Worm (Caenorhabditis elegans) whole organism, L4 larva: ENCODE data around the gene sre-37.

ENCODE experiments used
- D1046.2 ChIP-seq: fragments of 200-800 bp; sonication (Bioruptor generic); IDR thresholded peaks from 2 replicates; pipeline ENCODE4 v1.3.6; 2022; ENCODE audit warnings: missing genetic modification characterization, missing compliant biosample characterization
- F49E8.2 ChIP-seq: sonication (generic microtip); optimal IDR thresholded peaks from 2 replicates; lab custom pipeline; 2016; ENCODE audit warnings: missing compliant biosample characterization, mild to moderate bottlenecking, missing genetic modification characterization, borderline replicate concordance
- R02D3.7 ChIP-seq: fragments of 150-350 bp; sonication (generic microtip); optimal IDR thresholded peaks from 3 replicates; lab custom pipeline; 2014; ENCODE audit warnings: missing biosample characterization, missing genetic modification characterization
- Y5F2A.4 ChIP-seq: fragments of 200-800 bp; sonication (Bioruptor generic); optimal IDR thresholded peaks from 2 replicates; lab custom pipeline; 2018; ENCODE audit warnings: mild to moderate bottlenecking, missing genetic modification characterization, missing compliant biosample characterization
- ZK546.5 ChIP-seq, 2 experiments: sonication (generic microtip); optimal IDR thresholded peaks; 2 replicates each; lab custom pipeline; 2017; ENCODE audit warnings: missing biosample characterization in 2 of 2, missing genetic modification characterization in 2 of 2
- aha-1 ChIP-seq: fragments of 150-350 bp; peaks from one replicate; lab custom pipeline; 2014; ENCODE audit warnings: missing biosample characterization, missing genetic modification characterization
- aly-2 ChIP-seq: sonication (generic microtip); optimal IDR thresholded peaks from 2 replicates; lab custom pipeline; 2018; ENCODE audit warnings: missing biosample characterization, missing genetic modification characterization
- ceh-28 ChIP-seq: fragments of 150-350 bp; optimal IDR thresholded peaks from 2 replicates; lab custom pipeline; 2014; ENCODE audit warnings: missing biosample characterization, missing genetic modification reagents, missing genetic modification characterization
- ceh-82 ChIP-seq: sonication (generic microtip); optimal IDR thresholded peaks from 2 replicates; lab custom pipeline; 2017; ENCODE audit warnings: missing biosample characterization, missing genetic modification characterization
- daf-16 ChIP-seq, 3 experiments: sonication (generic microtip); optimal IDR thresholded peaks; 2 replicates each; lab custom pipeline; 2016 to 2017; ENCODE audit warnings: missing genetic modification characterization in 3 of 3, missing genetic modification reagents in 3 of 3, mild to moderate bottlenecking in 2 of 3, missing compliant biosample characterization in 2 of 3, missing biosample characterization in 1 of 3, moderate library complexity in 1 of 3
- daf-19 ChIP-seq: fragments of 200-800 bp; sonication (Bioruptor generic); conservative IDR thresholded peaks from 2 replicates; pipeline ENCODE4 v1.3.6; 2022; ENCODE audit warnings: missing genetic modification characterization, missing compliant biosample characterization
- dmd-6 ChIP-seq: fragments of 200-800 bp; sonication (Bioruptor generic); IDR thresholded peaks from 2 replicates; pipeline ENCODE4 v1.3.6; 2022; ENCODE audit warnings: missing genetic modification reagents, missing genetic modification characterization, missing compliant biosample characterization
- dmd-8 ChIP-seq: fragments of 200-800 bp; sonication (Bioruptor generic); IDR thresholded peaks from 2 replicates; pipeline ENCODE4 v1.3.6; 2022; ENCODE audit warnings: missing genetic modification characterization, missing compliant biosample characterization
- dmd-9 ChIP-seq: fragments of 200-800 bp; sonication (Bioruptor generic); IDR thresholded peaks from 2 replicates; pipeline ENCODE4 v1.3.6; 2022; ENCODE audit warnings: missing genetic modification reagents, missing genetic modification characterization, missing compliant biosample characterization
- egl-43 ChIP-seq: fragments of 200-800 bp; sonication (Bioruptor generic); IDR thresholded peaks from 2 replicates; pipeline ENCODE4 v1.3.6; 2022; ENCODE audit warnings: missing genetic modification reagents, missing genetic modification characterization, missing compliant biosample characterization
- gei-8 ChIP-seq: fragments of 200-800 bp; sonication (Bioruptor generic); optimal IDR thresholded peaks from 2 replicates; lab custom pipeline; 2018; ENCODE audit warnings: mild to moderate bottlenecking, missing genetic modification characterization, missing compliant biosample characterization
- jun-1 ChIP-seq: fragments of 150-350 bp; optimal IDR thresholded peaks from 2 replicates; lab custom pipeline; 2014; ENCODE audit warnings: missing biosample characterization, missing genetic modification reagents, missing genetic modification characterization
- lim-7 ChIP-seq: fragments of 200-800 bp; sonication (Bioruptor generic); IDR thresholded peaks from 2 replicates; pipeline ENCODE4 v1.3.6; 2022; ENCODE audit warnings: missing genetic modification characterization, missing compliant biosample characterization
- lin-1 ChIP-seq: fragments of 200-800 bp; sonication (Bioruptor generic); IDR thresholded peaks from 2 replicates; pipeline ENCODE4 v1.3.6; 2022; ENCODE audit warnings: missing genetic modification reagents, missing genetic modification characterization, missing compliant biosample characterization
- lin-15B ChIP-seq: fragments of 150-350 bp; sonication (generic microtip); optimal IDR thresholded peaks from 3 replicates; lab custom pipeline; 2014; ENCODE audit warnings: missing biosample characterization, missing genetic modification characterization
- lin-38 ChIP-seq: fragments of 200-800 bp; sonication (Bioruptor generic); IDR thresholded peaks from 2 replicates; pipeline ENCODE4 v1.3.6; 2022; ENCODE audit warnings: missing genetic modification reagents, missing genetic modification characterization, missing compliant biosample characterization
- mdl-1 ChIP-seq, 2 experiments: fragments of 150-350 bp in 1 of 2; sonication (generic microtip) in 1 of 2; optimal IDR thresholded peaks; 2 replicates each; lab custom pipeline; 2014 to 2017; ENCODE audit warnings: missing biosample characterization in 2 of 2, missing genetic modification characterization in 2 of 2
- mdt-29 ChIP-seq: fragments of 200-800 bp; sonication (Bioruptor generic); IDR thresholded peaks from 2 replicates; pipeline ENCODE4 v1.3.6; 2022; ENCODE audit warnings: missing genetic modification reagents, missing genetic modification characterization, missing compliant biosample characterization
- mxl-3 ChIP-seq: fragments of 200-800 bp; sonication (Bioruptor generic); optimal IDR thresholded peaks from 2 replicates; lab custom pipeline; 2018; ENCODE audit warnings: mild to moderate bottlenecking, missing genetic modification characterization, missing compliant biosample characterization
- nhr-102 ChIP-seq: sonication (generic microtip); optimal IDR thresholded peaks from 2 replicates; lab custom pipeline; 2016; ENCODE audit warnings: mild to moderate bottlenecking, missing genetic modification characterization, moderate library complexity, missing compliant biosample characterization
- nhr-111 ChIP-seq: fragments of 200-800 bp; sonication (Bioruptor generic); optimal IDR thresholded peaks from 2 replicates; lab custom pipeline; 2018; ENCODE audit warnings: mild to moderate bottlenecking, missing genetic modification characterization, missing compliant biosample characterization
- pha-4 ChIP-seq, 2 experiments: fragments of 150-350 bp in 1 of 2; fragments of 200-800 bp in 1 of 2; sonication (Bioruptor generic) in 1 of 2; IDR thresholded peaks in 1 of 2; optimal IDR thresholded peaks in 1 of 2; 2 replicates each; pipeline versions ENCODE4 v1.3.6 to Lab custom; 2014 to 2022; ENCODE audit warnings: missing genetic modification characterization in 2 of 2, missing genetic modification reagents in 2 of 2, missing biosample characterization in 1 of 2, missing compliant biosample characterization in 1 of 2
- saeg-2 ChIP-seq: fragments of 200-800 bp; sonication (Bioruptor generic); IDR thresholded peaks from 2 replicates; pipeline ENCODE4 v1.3.6; 2022; ENCODE audit warnings: missing genetic modification reagents, missing genetic modification characterization, missing compliant biosample characterization
- set-16 ChIP-seq: fragments of 200-800 bp; sonication (Bioruptor generic); IDR thresholded peaks from 2 replicates; pipeline ENCODE4 v1.3.6; 2022; ENCODE audit warnings: missing genetic modification reagents, missing genetic modification characterization, missing compliant biosample characterization
- tag-97 ChIP-seq: fragments of 200-800 bp; sonication (Bioruptor generic); IDR thresholded peaks from 2 replicates; pipeline ENCODE4 v1.3.6; 2022; ENCODE audit warnings: missing genetic modification characterization, missing compliant biosample characterization
- vab-7 ChIP-seq: fragments of 200-800 bp; sonication (Bioruptor generic); IDR thresholded peaks from 2 replicates; pipeline ENCODE4 v1.3.6; 2022; ENCODE audit warnings: missing genetic modification reagents, missing genetic modification characterization, missing compliant biosample characterization

The sre-37 gene

DNA sequence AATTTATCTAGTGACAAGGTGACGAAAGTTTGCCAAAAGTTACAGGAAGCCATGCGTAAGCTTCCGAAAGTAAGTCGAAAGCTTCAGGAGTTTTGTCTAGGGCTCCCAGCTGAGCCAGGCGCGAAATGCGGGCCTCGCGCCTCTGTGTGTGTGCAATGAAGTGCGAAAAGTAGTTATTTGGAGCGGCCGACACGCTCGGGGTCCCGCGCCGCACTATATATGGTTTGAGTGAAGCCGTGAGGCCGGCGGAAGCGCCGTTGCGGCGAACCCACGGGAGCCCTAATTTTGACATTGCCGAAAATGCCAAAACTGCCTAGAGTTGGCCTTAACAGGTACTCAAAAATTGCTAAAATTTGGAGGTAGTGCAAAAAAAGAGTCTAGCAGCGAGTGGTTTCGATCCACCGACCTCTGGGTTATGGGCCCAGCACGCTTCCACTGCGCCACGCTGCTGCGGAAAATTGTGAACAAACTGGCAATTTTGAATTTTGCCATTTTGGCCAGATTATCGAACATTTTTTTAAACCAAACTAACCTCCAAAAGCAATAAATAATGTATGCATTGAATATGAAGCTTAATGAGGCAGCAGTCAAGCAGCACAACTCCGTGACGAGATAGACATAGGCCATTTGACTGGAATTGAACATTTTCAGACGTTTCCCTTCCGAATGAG lies 30.3 kb upstream of the sre-37 start:
- TF ChIP-seq dmd-9 (0 out of 2 replicates have a peak, but pooled peaks have one; percentile 61), set-16 (peak; percentile 62), mdt-29 (no peak), lim-7 (peak; percentile 63; the same call in 1 of the 2 replicates), nhr-102 (tag; lab: Kevin White, UChicago) (no peak), ZK546.5 (tag; optimal IDR thresholded peaks at IDR 0.05; lab: Kevin White, UChicago) (no peak), pha-4 (GFP tag; IDR thresholded peaks at IDR 0.05; lab: Robert Waterston, UW) (peak; percentile 18; the same call in 1 of the 2 replicates), pha-4 (tag; optimal IDR thresholded peaks at IDR 0.05; lab: Kevin White, UChicago) (no peak), dmd-6 (GFP tag; lab: Robert Waterston, UW) (no peak), aly-2 (tag; lab: Kevin White, UChicago) (no peak), egl-43 (GFP tag; lab: Robert Waterston, UW) (peak; percentile 57; the same call in 1 of the 2 replicates), mdl-1 (tag; optimal IDR thresholded peaks at IDR 0.05; lab: Kevin White, UChicago) (no peak), dmd-8 (GFP tag; lab: Robert Waterston, UW) (0 out of 2 replicates have a peak, but pooled peaks have one; percentile 47), vab-7 (GFP tag; lab: Robert Waterston, UW) (peak; percentile 42; the same call in 1 of the 2 replicates)

- 0 out of 2 replicates have a peak, but pooled peaks have one; percentile 32 for TF ChIP-seq lim-7
- no peak for TF ChIP-seq jun-1
Measured at ce11 chrII:12436717-12437116, 28.9 kb upstream of the sre-37 start.

DNA sequence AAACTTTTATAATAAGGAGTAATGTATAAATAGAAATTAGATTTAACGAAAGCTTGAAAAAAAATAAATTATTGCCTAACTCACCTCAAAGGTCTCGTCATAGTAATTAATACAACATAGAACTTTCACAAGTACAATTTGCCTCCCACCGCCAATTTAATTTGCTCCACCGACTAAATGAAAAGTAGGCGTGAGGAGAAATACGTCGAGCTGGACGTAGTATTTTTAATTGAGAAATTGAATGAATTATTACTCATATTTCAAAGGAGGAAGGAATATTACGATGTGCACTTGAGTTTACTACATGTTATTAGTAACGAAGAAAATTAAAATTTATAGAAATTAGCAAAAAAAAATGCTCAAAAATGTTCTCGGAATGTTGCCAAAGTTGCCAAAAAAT lies 27.2 kb upstream of the sre-37 start, which contains the start of gene Y57A10C.9:
Gene Y57A10C.9 (minus strand): TSS at position 101 of the 400 bp plus-strand sequence.
- TF ChIP-seq daf-16 (GFP tag; optimal IDR thresholded peaks at IDR 0.05; lab: Kevin White, UChicago) (no peak), daf-16 (tag; optimal IDR thresholded peaks at IDR 0.05; lab: Kevin White, UChicago) (no peak), lin-38 (no peak), R02D3.7 (tag; lab: Kevin White, UChicago) (no peak), lin-1 (GFP tag; lab: Robert Waterston, UW) (no peak), daf-19 (GFP tag; lab: Robert Waterston, UW) (no peak), mxl-3 (GFP tag; lab: Kevin White, UChicago) (no peak), lin-15B (tag; lab: Kevin White, UChicago) (no peak), D1046.2 (GFP tag; lab: Robert Waterston, UW) (no peak), saeg-2 (GFP tag; lab: Robert Waterston, UW) (no peak), lim-7 (no peak), F49E8.2 (tag; lab: Kevin White, UChicago) (no peak), tag-97 (no peak), ceh-28 (tag; lab: Kevin White, UChicago) (no peak), gei-8 (GFP tag; lab: Kevin White, UChicago) (no peak), ceh-82 (tag; lab: Kevin White, UChicago) (no peak), Y5F2A.4 (GFP tag; lab: Kevin White, UChicago) (no peak), egl-43 (GFP tag; lab: Robert Waterston, UW) (no peak)
- TF ChIP-seq, all 104 proteins: peak for 0

- peak; percentile 12; the same call in 1 of the 2 replicates for TF ChIP-seq set-16
- TF ChIP-seq, all 104 proteins: peak for 1; not testable (repeated sequence) for 103
Measured at ce11 chrII:12441164-12441563, 24.5 kb upstream of the sre-37 start, which contains the start of gene Y57A10C.10. Gene Y57A10C.10 (minus strand): TSS chrII:12441264.

- TF ChIP-seq nhr-111 (GFP tag; lab: Kevin White, UChicago), result no peak
- peak; percentile 55 for TF ChIP-seq aha-1 (tag; lab: Kevin White, UChicago)
- TF ChIP-seq, all 104 proteins: peak for 1
Measured at ce11 chrII:12444679-12445376, 20.8 kb upstream of the sre-37 start, which contains the start of the genes W05H5.1 and pitr-6. Gene W05H5.1 (minus strand): TSS chrII:12444779. Gene pitr-6 (plus strand): TSS chrII:12445326.
